Worm (Caenorhabditis elegans): Measurements from ENCODE around the gene shw-3.

Gene shw-3

DNA sequence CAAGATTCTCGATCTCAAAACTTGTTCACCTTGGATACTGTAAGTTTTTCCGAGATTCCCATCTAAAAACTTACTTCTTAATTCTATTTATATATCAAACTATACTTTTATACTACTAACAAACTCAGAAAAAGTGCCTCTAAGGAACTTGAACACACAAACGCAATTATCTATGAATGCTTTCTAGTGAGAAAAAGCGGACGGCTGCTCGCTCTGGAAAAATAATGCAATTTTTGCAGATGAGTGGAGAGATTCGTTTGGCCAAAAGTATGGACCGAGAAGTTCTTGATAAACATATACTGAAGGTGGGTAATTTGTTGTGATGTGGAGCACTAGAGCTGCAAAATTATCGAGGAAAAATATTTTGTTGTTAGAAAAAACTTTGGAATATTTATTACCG, 33.1 kb upstream of the shw-3 start:
- TF ChIP-seq pqm-1 (tag; optimal IDR thresholded peaks at IDR 0.05) (no peak), lsy-12 (tag; optimal IDR thresholded peaks at IDR 0.05) (no peak), egl-5 (tag; optimal IDR thresholded peaks at IDR 0.05) (no peak), R02D3.7 (tag; optimal IDR thresholded peaks at IDR 0.05) (no peak), ceh-16 (tag; optimal IDR thresholded peaks at IDR 0.05) (no peak)

DNA sequence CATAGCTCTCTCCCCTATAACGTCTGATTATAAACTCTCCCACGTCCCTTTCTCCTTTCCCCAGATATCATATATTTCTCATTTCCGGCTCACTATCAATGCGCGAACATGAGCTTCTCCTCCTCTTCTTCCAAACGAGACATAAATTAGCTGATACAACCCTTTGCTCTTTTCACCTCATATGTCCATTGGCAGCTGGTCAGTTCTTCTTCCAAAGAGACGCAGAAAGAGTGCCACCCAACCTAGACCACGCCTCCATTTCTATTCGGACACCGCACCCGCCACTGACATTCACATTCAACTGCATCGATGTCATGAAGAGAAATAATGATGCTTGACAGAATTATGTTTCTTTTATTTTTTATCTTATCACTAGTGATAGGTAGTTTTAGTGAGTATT, 31.8 kb upstream of the shw-3 start, which contains the start of gene fmi-1:
Gene fmi-1 (plus strand): TSS at position 301 of the 400 bp plus-strand sequence.
- TF ChIP-seq mdl-1 (tag; optimal IDR thresholded peaks at IDR 0.05) = no peak
- no peak for TF ChIP-seq ztf-4 (tag; optimal IDR thresholded peaks at IDR 0.05)
- TF ChIP-seq fkh-2 (tag; optimal IDR thresholded peaks at IDR 0.05) = no peak
- no peak for TF ChIP-seq nhr-11 (tag; optimal IDR thresholded peaks at IDR 0.05)
- no peak for TF ChIP-seq egl-27 (tag; optimal IDR thresholded peaks at IDR 0.05)
- TF ChIP-seq lin-15B (tag; optimal IDR thresholded peaks at IDR 0.05) = no peak
- TF ChIP-seq elt-3 (tag; optimal IDR thresholded peaks at IDR 0.05) = no peak
- no peak for TF ChIP-seq jun-1 (tag; optimal IDR thresholded peaks at IDR 0.05)
- no peak for TF ChIP-seq nhr-28 (tag; optimal IDR thresholded peaks at IDR 0.05)
- TF ChIP-seq egl-5 (tag; optimal IDR thresholded peaks at IDR 0.05) = no peak
- no peak for TF ChIP-seq R02D3.7 (tag; optimal IDR thresholded peaks at IDR 0.05)
- no peak for TF ChIP-seq unc-62 (GFP tag; optimal IDR thresholded peaks at IDR 0.05)
- no peak for TF ChIP-seq nhr-76 (tag; optimal IDR thresholded peaks at IDR 0.05)
- no peak for TF ChIP-seq ztf-11 (tag; optimal IDR thresholded peaks at IDR 0.05)
- TF ChIP-seq elt-1 (tag; optimal IDR thresholded peaks at IDR 0.05) = no peak
- TF ChIP-seq sea-2 (GFP tag; optimal IDR thresholded peaks at IDR 0.05) = no peak
- TF ChIP-seq pha-4 (tag; optimal IDR thresholded peaks at IDR 0.05) = no peak
- no peak for TF ChIP-seq nfya-1 (tag; optimal IDR thresholded peaks at IDR 0.05; ENCODE audit: insufficient read depth)
- TF ChIP-seq lsy-12 (tag; optimal IDR thresholded peaks at IDR 0.05) = no peak

DNA sequence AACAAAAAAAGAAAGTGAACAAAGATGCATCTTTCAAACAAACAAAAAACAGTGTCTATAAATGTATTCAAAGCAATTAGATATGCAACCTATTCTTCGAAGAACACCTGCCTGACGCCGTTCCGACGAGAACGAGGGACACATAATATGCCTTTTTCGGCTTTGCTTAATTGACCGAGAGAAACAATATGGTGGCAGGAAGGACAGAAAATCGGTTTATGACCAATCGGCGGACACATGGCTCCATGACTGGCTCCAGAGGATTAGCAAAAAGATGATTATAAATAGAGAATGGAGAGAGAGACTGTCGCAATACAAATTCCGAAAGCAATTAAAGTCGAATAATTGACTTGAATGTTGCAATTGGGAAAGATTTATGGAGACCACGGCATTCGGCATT, 31.3 kb upstream of the shw-3 start:
- TF ChIP-seq aly-2 (tag; optimal IDR thresholded peaks at IDR 0.05) = no peak
- no peak for TF ChIP-seq elt-2 (tag; optimal IDR thresholded peaks at IDR 0.05)
- TF ChIP-seq fkh-10 (GFP tag; optimal IDR thresholded peaks at IDR 0.05) = no peak
- no peak for TF ChIP-seq elt-1 (tag; optimal IDR thresholded peaks at IDR 0.05)
- no peak for TF ChIP-seq nhr-23 (tag; optimal IDR thresholded peaks at IDR 0.05)
- no peak for TF ChIP-seq egl-5 (tag; optimal IDR thresholded peaks at IDR 0.05)
- no peak for TF ChIP-seq snpc-4 (tag; optimal IDR thresholded peaks at IDR 0.05)
- no peak for TF ChIP-seq mdl-1 (tag; optimal IDR thresholded peaks at IDR 0.05)
- TF ChIP-seq lin-39 (tag; optimal IDR thresholded peaks at IDR 0.05) = no peak
- TF ChIP-seq ZK546.5 (tag; optimal IDR thresholded peaks at IDR 0.05) = no peak
- no peak for TF ChIP-seq jun-1 (tag; optimal IDR thresholded peaks at IDR 0.05)
- TF ChIP-seq R02D3.7 (tag; optimal IDR thresholded peaks at IDR 0.05) = no peak
- no peak for TF ChIP-seq ceh-28 (tag; optimal IDR thresholded peaks at IDR 0.05)
- TF ChIP-seq ama-1 (optimal IDR thresholded peaks at IDR 0.05) = no peak
- TF ChIP-seq nhr-76 (tag; optimal IDR thresholded peaks at IDR 0.05) = no peak
- no peak for TF ChIP-seq lsy-12 (tag; optimal IDR thresholded peaks at IDR 0.05)
- no peak for TF ChIP-seq skn-1 (tag; optimal IDR thresholded peaks at IDR 0.05)

DNA sequence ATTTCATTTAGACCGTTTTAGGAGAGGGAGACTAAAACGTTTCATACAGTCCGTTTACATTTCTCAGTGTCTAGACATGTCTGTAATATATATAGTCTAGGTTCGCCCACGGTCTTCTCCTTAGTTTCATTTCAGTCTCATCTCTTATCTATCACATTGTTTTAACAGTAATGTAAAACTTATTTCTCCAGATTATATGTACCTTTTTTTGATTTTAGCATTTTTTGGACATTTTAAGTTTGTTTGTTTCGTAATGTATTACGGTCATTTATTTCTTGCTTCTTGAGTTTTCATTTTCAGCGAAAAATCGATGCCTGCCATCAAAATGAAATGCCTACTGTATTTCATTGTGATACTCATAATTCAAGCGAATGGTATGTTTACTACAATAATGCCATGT, 26.9 kb upstream of the shw-3 start, which contains the start of gene F15B9.6:
Gene F15B9.6 (plus strand): TSS at position 301 of the 400 bp plus-strand sequence.
- TF ChIP-seq nhr-237 (tag; optimal IDR thresholded peaks at IDR 0.05) = no peak
- no peak for TF ChIP-seq egl-27 (tag; optimal IDR thresholded peaks at IDR 0.05)
- TF ChIP-seq aly-2 (tag; optimal IDR thresholded peaks at IDR 0.05) = no peak
- no peak for TF ChIP-seq ceh-28 (tag; optimal IDR thresholded peaks at IDR 0.05)
- TF ChIP-seq skn-1 (tag; optimal IDR thresholded peaks at IDR 0.05) = no peak
- TF ChIP-seq lsy-12 (tag; optimal IDR thresholded peaks at IDR 0.05) = no peak

DNA sequence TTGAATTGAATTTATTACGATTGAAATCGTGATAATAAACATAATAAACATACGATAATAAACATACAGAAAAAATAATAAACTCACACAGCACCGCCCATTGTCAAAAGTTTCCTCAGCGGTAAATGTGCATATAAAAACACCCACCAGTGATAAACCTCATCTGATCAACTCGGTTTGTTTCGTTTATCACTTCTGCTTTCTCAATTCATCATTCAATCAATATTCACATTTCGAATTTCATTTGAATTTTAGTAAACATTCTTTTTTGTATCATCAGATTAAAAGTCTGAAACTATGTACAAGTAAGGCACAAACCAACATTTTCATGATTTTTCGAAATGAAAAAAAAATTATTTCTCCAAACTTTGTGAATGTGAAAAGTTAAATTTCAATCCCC, 26.2 kb upstream of the shw-3 start, which contains the start of gene try-10:
Gene try-10 (minus strand): TSS at position 101 of the 400 bp plus-strand sequence.
- TF ChIP-seq egl-27 (tag; optimal IDR thresholded peaks at IDR 0.05) = no peak
- TF ChIP-seq mdl-1 (tag; optimal IDR thresholded peaks at IDR 0.05) = no peak
- no peak for TF ChIP-seq nfya-1 (tag; optimal IDR thresholded peaks at IDR 0.05; ENCODE audit: insufficient read depth)
- no peak for TF ChIP-seq fkh-2 (tag; optimal IDR thresholded peaks at IDR 0.05)
- TF ChIP-seq sea-2 (GFP tag; optimal IDR thresholded peaks at IDR 0.05) = no peak
- TF ChIP-seq R02D3.7 (tag; optimal IDR thresholded peaks at IDR 0.05) = no peak
- no peak for TF ChIP-seq nhr-25 (tag; optimal IDR thresholded peaks at IDR 0.05)
- TF ChIP-seq ZK546.5 (tag; optimal IDR thresholded peaks at IDR 0.05) = no peak

Data from whole organism, L3 larva.